Worm (Caenorhabditis elegans) whole organism, L3 larva: ENCODE data around the gene Y42H9B.3.

ENCODE experiments used
- fos-1 ChIP-seq: fragments of 150-350 bp; optimal IDR thresholded peaks from 2 replicates; lab custom pipeline; 2014; ENCODE audit warnings: missing biosample characterization, missing genetic modification characterization
- nfya-1 ChIP-seq: sonication (generic microtip); optimal IDR thresholded peaks from 2 replicates; lab custom pipeline; 2017; ENCODE audit warnings: missing genetic modification characterization, mild to moderate bottlenecking, missing compliant biosample characterization, antibody characterized with exemption, moderate library complexity; ENCODE audit not compliant: insufficient read depth
- nhr-12 ChIP-seq: fragments of 150-350 bp; optimal IDR thresholded peaks from 2 replicates; lab custom pipeline; 2014; ENCODE audit warnings: missing biosample characterization, missing genetic modification characterization
- skn-1 ChIP-seq: fragments of 150-350 bp; optimal IDR thresholded peaks from 2 replicates; lab custom pipeline; 2014; ENCODE audit warnings: missing biosample characterization, missing genetic modification characterization
- snpc-4 ChIP-seq: fragments of 150-350 bp; optimal IDR thresholded peaks from 2 replicates; lab custom pipeline; 2014; ENCODE audit warnings: missing biosample characterization, missing genetic modification characterization

ce11 chrIV:8032135-8032915 is 20.1 kb upstream of the Y42H9B.3 start:
- TF ChIP-seq nhr-12 (tag; lab: Kevin White, UChicago) (no peak), skn-1 (no peak), snpc-4 (tag; lab: Kevin White, UChicago) (no peak), nfya-1 (tag; lab: Kevin White, UChicago) (no peak), fos-1 (no peak)
